Fruit fly (Drosophila melanogaster): ENCODE data around the gene CG12237.

The CG12237 gene

dm6 chrX:19651757-19652419, 9.2 kb upstream of the CG12237 start, which contains the start of the genes Ranbp21 and Elys (continued):
- TF ChIP-seq dpn (GFP tag; optimal IDR thresholded peaks at IDR 0.05) (peak; percentile 69 to 70), Dp (GFP tag; optimal IDR thresholded peaks at IDR 0.05) (peak; percentile 44), pho (GFP tag; optimal IDR thresholded peaks at IDR 0.05) (peak; percentile 53), ase (GFP tag; IDR thresholded peaks at IDR 0.05) (peak; percentile 50; the same call in 1 of the 3 replicates), dm (GFP tag; optimal IDR thresholded peaks at IDR 0.05) (peak; percentile 86), CoRest (tag; optimal IDR thresholded peaks at IDR 0.05) (peak; percentile 55), row (GFP tag; IDR thresholded peaks at IDR 0.05) (peak; percentile 70), E2f1 (GFP tag; IDR thresholded peaks at IDR 0.05) (peak; percentile 42; the same call in 1 of the 2 replicates), hb (GFP tag; IDR thresholded peaks at IDR 0.05; ENCODE audit: partially characterized antibody) (0 out of 3 replicates have a peak, but pooled peaks have one; percentile 56), CG13624 (GFP tag; optimal IDR thresholded peaks at IDR 0.05) (peak; percentile 59), disco-r (GFP tag; optimal IDR thresholded peaks at IDR 0.05) (peak; percentile 12), CkIIα-i1 (GFP tag; IDR thresholded peaks at IDR 0.05) (no peak), dysf (GFP tag; IDR thresholded peaks at IDR 0.05) (peak; percentile 55), CG5953 (GFP tag; IDR thresholded peaks at IDR 0.05) (no peak), CG33557 (GFP tag; optimal IDR thresholded peaks at IDR 0.05) (peak; percentile 7), HLH54F (GFP tag; optimal IDR thresholded peaks at IDR 0.05) (peak; percentile 76), CG8089 (GFP tag; optimal IDR thresholded peaks at IDR 0.05) (peak; percentile 38), HLH3B (GFP tag; IDR thresholded peaks at IDR 0.05) (peak; percentile 25; the same call in 1 of the 2 replicates), h (optimal IDR thresholded peaks at IDR 0.05) (no peak), wor (GFP tag; IDR thresholded peaks at IDR 0.05) (0 out of 2 replicates have a peak, but pooled peaks have one; percentile 39), CG10366 (GFP tag; IDR thresholded peaks at IDR 0.05) (peak; percentile 55), p53 (GFP tag; optimal IDR thresholded peaks at IDR 0.05) (peak; percentile 35), Atf3 (GFP tag; optimal IDR thresholded peaks at IDR 0.05) (peak; percentile 32), CG14667 (GFP tag; IDR thresholded peaks at IDR 0.05) (peak; percentile 37; the same call in 1 of the 2 replicates), eyg (GFP tag; optimal IDR thresholded peaks at IDR 0.05) (peak; percentile 15), Bdp1 (GFP tag; optimal IDR thresholded peaks at IDR 0.05) (peak; percentile 41), CG3163 (GFP tag; optimal IDR thresholded peaks at IDR 0.05) (peak; percentile 21), Sox102F (GFP tag; optimal IDR thresholded peaks at IDR 0.05) (no peak), ken (GFP tag; IDR thresholded peaks at IDR 0.05) (peak; percentile 72; the same call in 2 of the 3 replicates), klu (GFP tag; IDR thresholded peaks at IDR 0.05) (peak; percentile 58), Xbp1 (GFP tag; optimal IDR thresholded peaks at IDR 0.05) (peak; percentile 67), Dll (GFP tag; IDR thresholded peaks at IDR 0.05; ENCODE audit: partially characterized antibody) (peak; percentile 31; the same call in 1 of the 4 replicates), fd3F (GFP tag; optimal IDR thresholded peaks at IDR 0.05) (peak; percentile 3), Abd-B (GFP tag; optimal IDR thresholded peaks at IDR 0.05) (peak; percentile 37), vvl (GFP tag; IDR thresholded peaks at IDR 0.05) (peak; percentile 54), tin (GFP tag; optimal IDR thresholded peaks at IDR 0.05) (peak; percentile 48), Kr (GFP tag; optimal IDR thresholded peaks at IDR 0.05) (no peak), Fer3 (tag; optimal IDR thresholded peaks at IDR 0.05) (peak; percentile 3), CG18619 (GFP tag; optimal IDR thresholded peaks at IDR 0.05) (peak; percentile 26), CG17568 (GFP tag; optimal IDR thresholded peaks at IDR 0.05) (no peak), wdn (GFP tag; IDR thresholded peaks at IDR 0.05) (0 out of 2 replicates have a peak, but pooled peaks have one; percentile 14), bigmax (GFP tag; optimal IDR thresholded peaks at IDR 0.05) (no peak), HmgD (GFP tag; optimal IDR thresholded peaks at IDR 0.05) (peak; percentile 40), pan (optimal IDR thresholded peaks at IDR 0.05) (no peak), pan (GFP tag; optimal IDR thresholded peaks at IDR 0.05 in 1 of 2, IDR thresholded peaks at IDR 0.05 in 1 of 2) (peak in 1 of 2 experiments; percentile 68), CG5245 (GFP tag; optimal IDR thresholded peaks at IDR 0.05) (peak; percentile 28), fd96Cb (tag; optimal IDR thresholded peaks at IDR 0.05) (peak; percentile 14), CG8290 (GFP tag; optimal IDR thresholded peaks at IDR 0.05) (no peak), CG8290 (tag; optimal IDR thresholded peaks at IDR 0.05) (peak in 1 of 2 experiments; percentile 27), pnt (GFP tag; optimal IDR thresholded peaks at IDR 0.05) (peak; percentile 62), chif (GFP tag; optimal IDR thresholded peaks at IDR 0.05) (peak; percentile 52)

All from whole organism, embryonic.